Worm (Caenorhabditis elegans) whole organism, midembryonic: Measurements from ENCODE around the gene T25B2.4.

Experiments
- klf-2 ChIP-seq: fragments of 200-800 bp; sonication (Bioruptor generic); conservative IDR thresholded peaks from 2 replicates; pipeline ENCODE4 v1.3.6; 2022; ENCODE audit warnings: missing genetic modification reagents, missing genetic modification characterization, missing compliant biosample characterization
- ztf-23 ChIP-seq: fragments of 200-800 bp; sonication (Bioruptor generic); IDR thresholded peaks from 2 replicates; pipeline ENCODE4 v1.3.6; 2022; ENCODE audit warnings: missing genetic modification reagents, missing genetic modification characterization, missing compliant biosample characterization

- TF ChIP-seq ztf-23 (GFP tag; lab: Robert Waterston, UW): no peak
- no peak for TF ChIP-seq klf-2 (GFP tag; lab: Robert Waterston, UW)
Observed at ce11 chrX:6196627-6197026, 18.6 kb downstream of the T25B2.4 start, which contains the start of gene daf-9.
